Fruit fly (Drosophila melanogaster): ENCODE data around the gene CG8565.

CG8565 gene

DNA sequence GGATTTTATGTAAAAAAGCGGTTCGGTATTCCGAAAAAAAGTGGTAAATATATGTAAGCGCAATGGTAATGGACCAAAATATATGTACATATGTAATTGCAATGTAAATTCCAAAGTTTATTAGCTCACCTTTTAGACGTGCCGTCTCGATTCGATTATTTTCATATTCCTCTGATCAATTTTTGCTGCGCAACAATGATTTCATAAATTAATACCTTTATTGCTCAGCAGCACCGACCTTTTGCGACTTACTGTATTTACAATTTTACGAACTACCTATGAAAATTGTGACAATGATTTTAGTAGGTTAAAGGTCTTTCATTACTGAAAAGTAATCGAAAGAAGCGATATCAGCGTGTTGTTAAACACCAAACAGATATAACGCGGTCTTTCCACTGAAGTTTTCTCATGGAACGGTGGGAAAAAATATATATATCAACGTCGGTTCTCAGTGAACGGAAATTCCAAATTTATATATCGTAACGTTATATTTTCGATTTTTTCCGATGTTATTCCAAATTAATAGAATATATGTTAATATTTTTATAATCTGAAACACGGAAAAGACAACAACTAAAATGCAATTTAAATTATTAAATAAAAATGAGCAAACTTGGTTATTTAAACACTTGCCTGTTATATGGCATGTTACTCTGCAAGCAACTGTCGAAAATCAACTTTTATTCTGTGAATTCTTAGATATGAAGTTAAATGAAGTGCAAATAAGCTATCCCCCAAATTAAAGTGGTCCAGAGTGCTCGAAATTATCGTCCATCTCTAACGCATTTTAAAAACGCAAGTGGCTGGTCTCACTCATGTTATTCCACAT lies 52.4 kb downstream of the CG8565 start, which contains the start of the genes MSBP and CG15916 (continued):
- TF ChIP-seq CG13287 (GFP tag; IDR thresholded peaks at IDR 0.05; ENCODE audit: partially characterized antibody) (peak; percentile 13; the same call in 1 of the 2 replicates), CG30020 (tag; optimal IDR thresholded peaks at IDR 0.05) (peak; percentile 98), lilli (GFP tag; optimal IDR thresholded peaks at IDR 0.05) (peak; percentile 7), CG14860 (GFP tag; IDR thresholded peaks at IDR 0.05; ENCODE audit: partially characterized antibody) (0 out of 3 replicates have a peak, but pooled peaks have one; percentile 29), CG9932 (GFP tag; IDR thresholded peaks at IDR 0.05) (peak; percentile 45; the same call in 1 of the 2 replicates), CG10979 (tag; optimal IDR thresholded peaks at IDR 0.05) (peak; percentile 27), amos (GFP tag; IDR thresholded peaks at IDR 0.05; ENCODE audit: partially characterized antibody) (0 out of 2 replicates have a peak, but pooled peaks have one; percentile 24), CG15601 (tag; optimal IDR thresholded peaks at IDR 0.05) (peak; percentile 12), CG15514 (GFP tag; optimal IDR thresholded peaks at IDR 0.05) (peak; percentile 34), Chrac-16 (GFP tag; optimal IDR thresholded peaks at IDR 0.05) (peak; percentile 26), Dfd (GFP tag; optimal IDR thresholded peaks at IDR 0.05) (peak in 1 of 2 experiments; percentile 3), CG7556 (GFP tag; optimal IDR thresholded peaks at IDR 0.05) (peak; percentile 2), ssp (GFP tag; IDR thresholded peaks at IDR 0.05) (peak; percentile 93), Doc2 (GFP tag; IDR thresholded peaks at IDR 0.05) (no peak), pzg (GFP tag; optimal IDR thresholded peaks at IDR 0.05) (peak; percentile 20), GATAe (GFP tag; conservative IDR thresholded peaks at IDR 0.05) (no peak), CG9727 (GFP tag; optimal IDR thresholded peaks at IDR 0.05) (peak; percentile 41), twi (tag; optimal IDR thresholded peaks at IDR 0.05) (peak; percentile 14), ind (GFP tag; optimal IDR thresholded peaks at IDR 0.05) (peak; percentile 38), CG1024 (GFP tag; IDR thresholded peaks at IDR 0.05) (peak; percentile 66), ewg (GFP tag; optimal IDR thresholded peaks at IDR 0.05) (peak; percentile 3), CG12391 (tag; optimal IDR thresholded peaks at IDR 0.05) (peak; percentile 59), trem (tag; optimal IDR thresholded peaks at IDR 0.05) (no peak), CG17802 (tag; optimal IDR thresholded peaks at IDR 0.05) (peak; percentile 59), zen (tag; optimal IDR thresholded peaks at IDR 0.05) (peak; percentile 9), Dip3 (GFP tag; optimal IDR thresholded peaks at IDR 0.05) (peak; percentile 1), slbo (GFP tag; IDR thresholded peaks at IDR 0.05) (peak; percentile 55), CG9437 (GFP tag; optimal IDR thresholded peaks at IDR 0.05) (peak; percentile 55), CG2116 (GFP tag; optimal IDR thresholded peaks at IDR 0.05) (peak; percentile 38), Hr78 (GFP tag; optimal IDR thresholded peaks at IDR 0.05) (peak in 1 of 2 experiments; percentile 87), tio (GFP tag; optimal IDR thresholded peaks at IDR 0.05) (no peak), CG17361 (GFP tag; IDR thresholded peaks at IDR 0.05) (peak; percentile 74; the same call in 1 of the 3 replicates), Max (GFP tag; optimal IDR thresholded peaks at IDR 0.05) (peak; percentile 12), CG11247 (GFP tag; IDR thresholded peaks at IDR 0.05) (0 out of 2 replicates have a peak, but pooled peaks have one; percentile 24), CG2678 (tag; optimal IDR thresholded peaks at IDR 0.05) (peak; percentile 58), Hmr (GFP tag; optimal IDR thresholded peaks at IDR 0.05) (peak; percentile 32), CG1233 (GFP tag; optimal IDR thresholded peaks at IDR 0.05) (peak; percentile 31), CG11093 (GFP tag; IDR thresholded peaks at IDR 0.05) (0 out of 3 replicates have a peak, but pooled peaks have one; percentile 42), CG10959 (GFP tag; IDR thresholded peaks at IDR 0.05) (no peak), Scr (GFP tag; IDR thresholded peaks at IDR 0.05; ENCODE audit: partially characterized antibody) (peak; percentile 30; the same call in 1 of the 2 replicates), CG33557 (GFP tag; optimal IDR thresholded peaks at IDR 0.05) (peak; percentile 18), knrl (GFP tag; IDR thresholded peaks at IDR 0.05; ENCODE audit: partially characterized antibody) (0 out of 3 replicates have a peak, but pooled peaks have one; percentile 21), Xbp1 (GFP tag; optimal IDR thresholded peaks at IDR 0.05) (peak; percentile 19), lola (GFP tag; optimal IDR thresholded peaks at IDR 0.05) (peak in 2 of 3 experiments; percentile 44 to 85), CG18599 (GFP tag; optimal IDR thresholded peaks at IDR 0.05) (peak; percentile 13), cg (GFP tag; optimal IDR thresholded peaks at IDR 0.05) (no peak)

Measured in whole organism, embryonic.